Worm (Caenorhabditis elegans): ENCODE measurements around the gene C54D10.10.

DNA sequence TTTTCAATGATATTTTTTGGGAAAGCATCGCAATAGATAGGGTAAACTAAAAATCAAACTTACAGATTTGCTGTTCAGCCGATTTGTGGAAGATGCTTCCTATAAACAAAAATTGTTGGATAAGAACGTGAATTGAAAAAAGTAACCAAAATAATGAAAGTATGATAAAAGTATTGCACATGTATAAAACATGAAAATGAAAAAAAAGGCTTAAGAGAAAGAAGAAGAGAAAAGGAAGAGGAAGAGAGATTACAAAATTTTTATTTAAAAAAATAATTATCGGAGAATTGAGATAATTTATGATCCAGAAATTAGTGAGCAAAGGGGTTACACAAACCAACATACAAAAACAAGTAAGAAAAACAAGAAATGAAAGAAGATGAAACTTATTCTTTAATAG lies 8.4 kb downstream of the C54D10.10 start, which contains the start of gene pals-37:
- TF ChIP-seq unc-39 (tag; optimal IDR thresholded peaks at IDR 0.05) = no peak
- TF ChIP-seq nhr-10 (tag; optimal IDR thresholded peaks at IDR 0.05) = no peak
- TF ChIP-seq egl-27 (tag; optimal IDR thresholded peaks at IDR 0.05) = no peak
- no peak for TF ChIP-seq ztf-1 (GFP tag; conservative IDR thresholded peaks at IDR 0.05)
- no peak for TF ChIP-seq R02D3.7 (tag; optimal IDR thresholded peaks at IDR 0.05)
- TF ChIP-seq ztf-4 (tag; optimal IDR thresholded peaks at IDR 0.05) = no peak
- no peak for TF ChIP-seq zag-1 (tag; optimal IDR thresholded peaks at IDR 0.05)
- TF ChIP-seq nhr-11 (tag; optimal IDR thresholded peaks at IDR 0.05) = no peak
- no peak for TF ChIP-seq F13H6.1 (tag; optimal IDR thresholded peaks at IDR 0.05)
- TF ChIP-seq nhr-237 (tag; optimal IDR thresholded peaks at IDR 0.05) = no peak
